Fruit fly (Drosophila melanogaster) whole organism, embryonic: Measurements from ENCODE around the gene Eno.

Experiments
- CG10321 ChIP-seq: fragments of 200-800 bp; sonication (Bioruptor generic); IDR thresholded peaks from 2 replicates; pipeline ENCODE4 v1.3.6; 2022; ENCODE audit warnings: missing biosample characterization, missing genetic modification characterization
- CG12299 ChIP-seq: fragments of 200-800 bp; sonication (Bioruptor generic); optimal IDR thresholded peaks from 2 replicates; lab custom pipeline; 2018; ENCODE audit warnings: missing biosample characterization, mild to moderate bottlenecking, missing genetic modification characterization
- CG13624 ChIP-seq: fragments of 200-800 bp; sonication (Bioruptor generic); optimal IDR thresholded peaks from 2 replicates; lab custom pipeline; 2016; ENCODE audit warnings: missing biosample characterization, missing genetic modification characterization
- CG14710 ChIP-seq: fragments of 200-800 bp; sonication (Bioruptor generic); optimal IDR thresholded peaks from 3 replicates; lab custom pipeline; 2019; ENCODE audit warnings: missing biosample characterization, mild to moderate bottlenecking, missing genetic modification characterization, moderate library complexity
- CG16863 ChIP-seq: fragments of 200-800 bp; sonication (Bioruptor generic); optimal IDR thresholded peaks from 3 replicates; lab custom pipeline; 2016; ENCODE audit warnings: missing biosample characterization, missing genetic modification characterization
- CG17328 ChIP-seq: fragments of 200-800 bp; sonication (Bioruptor generic); IDR thresholded peaks from 2 replicates; pipeline ENCODE4 v1.3.6; 2022; ENCODE audit warnings: missing biosample characterization, missing genetic modification characterization
- CG17568 ChIP-seq: fragments of 200-800 bp; sonication (Bioruptor generic); optimal IDR thresholded peaks from 2 replicates; lab custom pipeline; 2018; ENCODE audit warnings: missing biosample characterization, mild to moderate bottlenecking, missing genetic modification characterization, moderate library complexity
- CG17612 ChIP-seq: fragments of 200-800 bp; sonication (Bioruptor generic); IDR thresholded peaks from 2 replicates; pipeline ENCODE4 v1.3.6; 2022; ENCODE audit warnings: missing biosample characterization, missing genetic modification characterization
- CG30020 ChIP-seq: fragments of 200-800 bp; optimal IDR thresholded peaks from 2 replicates; lab custom pipeline; 2019; ENCODE audit warnings: missing biosample characterization, mild to moderate bottlenecking, missing genetic modification characterization, moderate library complexity
- CG31388 ChIP-seq: fragments of 200-800 bp; sonication (Bioruptor generic); optimal IDR thresholded peaks from 2 replicates; lab custom pipeline; 2016; ENCODE audit warnings: missing biosample characterization, missing genetic modification characterization
- CG3407 ChIP-seq: fragments of 200-800 bp; sonication (Bioruptor generic); optimal IDR thresholded peaks from 2 replicates; lab custom pipeline; 2018; ENCODE audit warnings: missing biosample characterization, mild to moderate bottlenecking, missing genetic modification characterization
- CG3838 ChIP-seq: fragments of 200-800 bp; sonication (Bioruptor generic); optimal IDR thresholded peaks from 3 replicates; lab custom pipeline; 2016; ENCODE audit warnings: missing biosample characterization, missing genetic modification characterization
- CG43689 ChIP-seq: fragments of 200-800 bp; sonication (Bioruptor generic); IDR thresholded peaks from 2 replicates; pipeline ENCODE4 v1.3.6; 2022; ENCODE audit warnings: missing biosample characterization, missing genetic modification characterization
- CG6765 ChIP-seq: fragments of 200-800 bp; sonication (Bioruptor generic); optimal IDR thresholded peaks from 3 replicates; lab custom pipeline; 2017; ENCODE audit warnings: missing biosample characterization, mild to moderate bottlenecking, missing genetic modification characterization
- CG6813 ChIP-seq: fragments of 200-800 bp; sonication (Bioruptor generic); optimal IDR thresholded peaks from 2 replicates; lab custom pipeline; 2017; ENCODE audit warnings: missing biosample characterization, missing genetic modification characterization, mild to moderate bottlenecking, moderate library complexity, missing genetic modification reagents
- CG7556 ChIP-seq: fragments of 200-800 bp; sonication (Bioruptor generic); optimal IDR thresholded peaks from 2 replicates; lab custom pipeline; 2017; ENCODE audit warnings: missing biosample characterization, mild to moderate bottlenecking, missing genetic modification characterization
- CG8281 ChIP-seq: fragments of 200-800 bp; sonication (Bioruptor generic); optimal IDR thresholded peaks from 2 replicates; lab custom pipeline; 2018; ENCODE audit warnings: missing biosample characterization, mild to moderate bottlenecking, missing genetic modification characterization, moderate library complexity
- CG9215 ChIP-seq: fragments of 200-800 bp; sonication (Bioruptor generic); IDR thresholded peaks from 2 replicates; pipeline ENCODE4 v1.3.6; 2022; ENCODE audit warnings: missing biosample characterization, missing genetic modification characterization
- Camta ChIP-seq: fragments of 200-800 bp; sonication (Bioruptor generic); optimal IDR thresholded peaks from 2 replicates; lab custom pipeline; 2016; ENCODE audit warnings: missing biosample characterization, missing genetic modification characterization
- CkIIα-i1 ChIP-seq: fragments of 200-800 bp; sonication (Bioruptor generic); IDR thresholded peaks from 2 replicates; pipeline ENCODE4 v1.3.6; 2022; ENCODE audit warnings: missing biosample characterization, missing genetic modification characterization
- CrebB ChIP-seq: fragments of 200-800 bp; sonication (Bioruptor generic); optimal IDR thresholded peaks from 3 replicates; lab custom pipeline; 2018; ENCODE audit warnings: missing biosample characterization, mild to moderate bottlenecking, missing genetic modification characterization
- D ChIP-seq, 2 experiments: fragments of 200-800 bp in 1 of 2; fragments of >200 bp in 1 of 2; sonication (Bioruptor generic) in 1 of 2; optimal IDR thresholded peaks; 2 replicates in 1 of 2; 3 replicates in 1 of 2; lab custom pipeline; 2017; ENCODE audit warnings: mild to moderate bottlenecking in 1 of 2, missing biosample characterization in 1 of 2, missing genetic modification characterization in 1 of 2, missing genetic modification reagents in 1 of 2
- HmgZ ChIP-seq: fragments of 200-800 bp; sonication (Bioruptor generic); optimal IDR thresholded peaks from 2 replicates; lab custom pipeline; 2018; ENCODE audit warnings: missing biosample characterization, mild to moderate bottlenecking, missing genetic modification characterization
- MESR4 ChIP-seq: fragments of 200-800 bp; sonication (Bioruptor generic); optimal IDR thresholded peaks from 2 replicates; lab custom pipeline; 2018; ENCODE audit warnings: missing biosample characterization, mild to moderate bottlenecking, missing genetic modification characterization, moderate library complexity
- Opbp ChIP-seq: fragments of 200-800 bp; sonication (Bioruptor generic); IDR thresholded peaks from 3 replicates; pipeline ENCODE4 v1.3.6; 2022; ENCODE audit warnings: missing biosample characterization, missing genetic modification characterization; ENCODE audit not compliant: partially characterized antibody
- Optix ChIP-seq: fragments of 200-800 bp; sonication (Bioruptor generic); IDR thresholded peaks from 3 replicates; pipeline ENCODE4 v1.3.6; 2022; ENCODE audit warnings: missing biosample characterization, missing genetic modification characterization
- Vsx1 ChIP-seq: fragments of 200-800 bp; sonication (Bioruptor generic); optimal IDR thresholded peaks from 2 replicates; lab custom pipeline; 2017; ENCODE audit warnings: missing biosample characterization, mild to moderate bottlenecking, missing genetic modification characterization, missing genetic modification reagents
- ab ChIP-seq: fragments of 200-800 bp; sonication (Bioruptor generic); optimal IDR thresholded peaks from 2 replicates; lab custom pipeline; 2016; ENCODE audit warnings: missing biosample characterization, missing genetic modification characterization
- amos ChIP-seq: fragments of 200-800 bp; sonication (Bioruptor generic); IDR thresholded peaks from 2 replicates; pipeline ENCODE4 v1.3.6; 2022; ENCODE audit warnings: missing biosample characterization, missing genetic modification characterization; ENCODE audit not compliant: partially characterized antibody
- ara ChIP-seq: fragments of 200-800 bp; sonication (Bioruptor generic); IDR thresholded peaks from 2 replicates; pipeline ENCODE4 v1.3.6; 2022; ENCODE audit warnings: missing biosample characterization, missing genetic modification characterization
- br ChIP-seq: fragments of >200 bp; optimal IDR thresholded peaks from 2 replicates; lab custom pipeline; 2017
- crp ChIP-seq, 2 experiments: fragments of 200-800 bp; sonication (Bioruptor generic); optimal IDR thresholded peaks; 2 replicates in 1 of 2; 3 replicates in 1 of 2; lab custom pipeline; 2017; ENCODE audit warnings: missing biosample characterization in 2 of 2, missing genetic modification characterization in 2 of 2, mild to moderate bottlenecking in 1 of 2, moderate library complexity in 1 of 2
- fd64A ChIP-seq: fragments of 200-800 bp; sonication (Bioruptor generic); optimal IDR thresholded peaks from 3 replicates; lab custom pipeline; 2018; ENCODE audit warnings: missing biosample characterization, mild to moderate bottlenecking, missing genetic modification characterization
- gce ChIP-seq: fragments of 200-800 bp; sonication (Bioruptor generic); IDR thresholded peaks from 3 replicates; pipeline ENCODE4 v1.3.6; 2022; ENCODE audit warnings: missing biosample characterization, missing genetic modification characterization
- gcm ChIP-seq: fragments of 200-800 bp; sonication (Bioruptor generic); optimal IDR thresholded peaks from 2 replicates; lab custom pipeline; 2019; ENCODE audit warnings: missing biosample characterization, mild to moderate bottlenecking, missing genetic modification characterization, moderate library complexity
- insv ChIP-seq, 2 experiments: fragments of 200-800 bp; sonication (Bioruptor generic); optimal IDR thresholded peaks; 3 replicates each; lab custom pipeline; 2016 to 2018; ENCODE audit warnings: missing biosample characterization in 2 of 2, missing genetic modification characterization in 2 of 2
- org-1 ChIP-seq: fragments of 200-800 bp; sonication (Bioruptor generic); optimal IDR thresholded peaks from 2 replicates; lab custom pipeline; 2017; ENCODE audit warnings: missing biosample characterization, missing genetic modification characterization
- pan ChIP-seq, 4 experiments: fragments of >200 bp in 3 of 4; fragments of 200-800 bp in 1 of 4; sonication (Bioruptor generic) in 1 of 4; optimal IDR thresholded peaks in 3 of 4; IDR thresholded peaks in 1 of 4; 2 replicates each; pipeline versions ENCODE4 v1.3.6 to Lab custom; 2017 to 2022; ENCODE audit warnings: missing biosample characterization in 2 of 4, missing genetic modification characterization in 2 of 4, mixed read lengths in 1 of 4
- pnt ChIP-seq: fragments of 200-800 bp; sonication (Bioruptor generic); optimal IDR thresholded peaks from 3 replicates; lab custom pipeline; 2016; ENCODE audit warnings: missing biosample characterization, missing genetic modification characterization
- schlank ChIP-seq: fragments of 200-800 bp; sonication (Bioruptor generic); optimal IDR thresholded peaks from 2 replicates; lab custom pipeline; 2018; ENCODE audit warnings: missing biosample characterization, mild to moderate bottlenecking, missing genetic modification characterization
- scrt ChIP-seq: fragments of 200-800 bp; sonication (Bioruptor generic); optimal IDR thresholded peaks from 2 replicates; lab custom pipeline; 2018; ENCODE audit warnings: missing biosample characterization, mild to moderate bottlenecking, missing genetic modification characterization, moderate library complexity
- sens-2 ChIP-seq: fragments of 200-800 bp; sonication (Bioruptor generic); IDR thresholded peaks from 2 replicates; pipeline ENCODE4 v1.3.6; 2022; ENCODE audit warnings: missing biosample characterization, missing genetic modification characterization
- ssp ChIP-seq: fragments of 200-800 bp; sonication (Bioruptor generic); IDR thresholded peaks from 2 replicates; pipeline ENCODE4 v1.3.6; 2022; ENCODE audit warnings: missing biosample characterization, missing genetic modification characterization
- tll ChIP-seq, 2 experiments: fragments of 200-800 bp in 1 of 2; fragments of >200 bp in 1 of 2; sonication (Bioruptor generic) in 1 of 2; optimal IDR thresholded peaks; 2 replicates each; lab custom pipeline; 2017 to 2019; ENCODE audit warnings: missing biosample characterization in 2 of 2, missing genetic modification characterization in 2 of 2, mild to moderate bottlenecking in 1 of 2, moderate library complexity in 1 of 2

Eno gene

DNA sequence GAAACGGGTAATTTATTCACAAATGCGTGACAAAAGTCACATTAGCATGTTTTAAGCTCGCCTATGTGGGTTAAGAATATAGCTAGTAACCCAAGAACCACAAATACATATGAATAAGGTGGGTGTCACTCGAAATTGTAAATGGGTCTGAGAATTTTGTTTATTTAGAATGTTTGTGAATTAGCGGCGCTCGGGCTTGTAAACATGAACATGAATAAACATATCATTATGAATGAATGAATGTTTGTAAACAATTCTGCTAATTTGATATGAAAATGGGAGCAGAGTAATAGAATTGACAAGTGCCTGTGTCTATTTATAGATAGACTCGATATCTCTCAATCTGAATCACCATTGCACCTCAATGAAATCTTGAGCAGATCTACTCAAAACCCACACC lies 5.7 kb upstream of the Eno start (continued):
- TF ChIP-seq gce (GFP tag; lab: Robert Waterston, UW) (no peak), CG6765 (GFP tag; lab: Kevin White, UChicago) (no peak), Opbp (no peak), CG14710 (tag; lab: Kevin White, UChicago) (peak; percentile 13), CG30020 (tag; lab: Kevin White, UChicago) (no peak), CG8281 (no peak), CG43689 (GFP tag; lab: Robert Waterston, UW) (no peak), CG17328 (GFP tag; lab: Robert Waterston, UW) (no peak), br (lab: Kevin White, UChicago) (no peak), Optix (GFP tag; lab: Robert Waterston, UW) (no peak), tll (GFP tag; optimal IDR thresholded peaks at IDR 0.05; lab: Kevin White, UChicago) (no peak), amos (GFP tag; lab: Robert Waterston, UW) (no peak), org-1 (GFP tag; lab: Kevin White, UChicago) (no peak), CG12299 (tag; lab: Kevin White, UChicago) (no peak), CG10321 (GFP tag; lab: Robert Waterston, UW) (no peak), ab (GFP tag; lab: Kevin White, UChicago) (no peak), pnt (no peak), CkIIα-i1 (GFP tag; lab: Robert Waterston, UW) (no peak), pan (optimal IDR thresholded peaks at IDR 0.05; lab: Kevin White, UChicago) (no peak), pan (GFP tag; optimal IDR thresholded peaks at IDR 0.05 in 1 of 2, IDR thresholded peaks at IDR 0.05 in 1 of 2) (no peak), CG7556 (GFP tag; lab: Kevin White, UChicago) (no peak), CG9215 (no peak), sens-2 (GFP tag; lab: Robert Waterston, UW) (no peak), gcm (GFP tag; lab: Kevin White, UChicago) (no peak), insv (GFP tag; optimal IDR thresholded peaks at IDR 0.05; lab: Kevin White, UChicago) (no peak), Vsx1 (GFP tag; lab: Kevin White, UChicago) (peak; percentile 11), Camta (GFP tag; lab: Kevin White, UChicago) (no peak), CG3838 (no peak), CG6813 (GFP tag; lab: Kevin White, UChicago) (no peak), schlank (tag; lab: Kevin White, UChicago) (peak; percentile 13), CG31388 (GFP tag; lab: Kevin White, UChicago) (no peak), CG13624 (GFP tag; lab: Kevin White, UChicago) (no peak), ssp (GFP tag; lab: Robert Waterston, UW) (no peak), CG17568 (GFP tag; lab: Kevin White, UChicago) (peak; percentile 58), ara (GFP tag; lab: Robert Waterston, UW) (0 out of 2 replicates have a peak, but pooled peaks have one; percentile 27), fd64A (GFP tag; lab: Kevin White, UChicago) (peak; percentile 12), CG17612 (GFP tag; lab: Robert Waterston, UW) (no peak), MESR4 (GFP tag; lab: Kevin White, UChicago) (no peak), CrebB (tag; lab: Kevin White, UChicago) (no peak), D (optimal IDR thresholded peaks at IDR 0.05; lab: Kevin White, UChicago) (no peak), D (GFP tag; optimal IDR thresholded peaks at IDR 0.05; lab: Kevin White, UChicago) (no peak), scrt (GFP tag; lab: Kevin White, UChicago) (no peak), CG3407 (peak; percentile 45), crp (GFP tag; optimal IDR thresholded peaks at IDR 0.05; lab: Kevin White, UChicago) (no peak), CG16863 (no peak), HmgZ (tag; lab: Kevin White, UChicago) (no peak)
- TF ChIP-seq, all 482 proteins: peak for 28
